Worm (Caenorhabditis elegans): ENCODE results near the gene ZK896.5.

Gene ZK896.5

ce11 chrIV:12831609-12832500 lies 47.6 kb downstream of the ZK896.5 start:
- TF ChIP-seq unc-130 (GFP tag; optimal IDR thresholded peaks at IDR 0.05) (no peak), snpc-1.2 (GFP tag; IDR thresholded peaks at IDR 0.05) (peak; percentile 80), ceh-44 (GFP tag; IDR thresholded peaks at IDR 0.05) (no peak), mdl-1 (tag; optimal IDR thresholded peaks at IDR 0.05) (peak in 1 of 2 experiments; percentile 3), lsy-2 (tag; optimal IDR thresholded peaks at IDR 0.05) (peak in 1 of 2 experiments; percentile 57), Y48G9A.11 (GFP tag; IDR thresholded peaks at IDR 0.05) (peak; percentile 55; the same call in 1 of the 2 replicates), unc-62 (GFP tag; optimal IDR thresholded peaks at IDR 0.05 in 1 of 2) (peak in 1 of 2 experiments; percentile 86), unc-62 (tag; optimal IDR thresholded peaks at IDR 0.05) (no peak), mes-2 (tag; optimal IDR thresholded peaks at IDR 0.05; ENCODE audit: poor library complexity, severe bottlenecking) (peak; percentile 51), F49E8.2 (tag; optimal IDR thresholded peaks at IDR 0.05; ENCODE audit: borderline replicate concordance) (peak; percentile 23)

DNA sequence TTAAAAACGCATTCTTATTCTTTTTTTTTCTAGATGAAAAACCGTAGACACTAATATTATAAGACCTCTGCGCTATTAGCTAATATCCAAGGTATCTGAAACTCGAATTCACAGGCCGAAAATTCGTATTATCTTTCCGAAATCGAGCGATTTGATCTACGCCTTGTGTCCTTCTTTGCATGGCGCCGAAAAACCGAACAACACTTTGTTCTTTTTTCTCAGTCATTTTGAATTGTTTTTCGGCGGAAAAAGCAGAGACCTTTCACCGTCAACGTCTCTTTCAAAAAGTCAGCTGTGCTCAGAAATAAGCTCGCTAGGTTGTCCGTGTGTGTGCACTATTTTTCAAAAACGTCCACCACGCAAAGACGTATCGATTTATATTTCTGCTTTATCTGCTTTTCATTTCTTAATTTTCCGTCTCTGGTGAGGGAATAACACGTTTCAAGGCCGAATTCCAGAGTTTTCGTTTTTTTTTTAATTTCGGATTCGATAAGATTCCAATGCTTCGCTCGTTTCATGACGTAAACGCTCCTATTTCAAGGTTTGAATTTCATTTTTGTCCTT lies 48.5 kb downstream of the ZK896.5 start:
- TF ChIP-seq aha-1 (tag) (peak; percentile 91), hlh-11 (tag; optimal IDR thresholded peaks at IDR 0.05) (peak; percentile 1), F49E8.2 (tag; optimal IDR thresholded peaks at IDR 0.05; ENCODE audit: borderline replicate concordance) (no peak)
